Fruit fly (Drosophila melanogaster) whole organism, prepupa: Measurements from ENCODE around the gene CG17029.

Experiments
- Blimp-1 ChIP-seq: fragments of 200-800 bp; sonication (Bioruptor generic); optimal IDR thresholded peaks from 3 replicates; lab custom pipeline; 2017; ENCODE audit warnings: missing biosample characterization, missing genetic modification characterization, mild to moderate bottlenecking, moderate library complexity, missing genetic modification reagents
- CG10669 ChIP-seq: fragments of 200-800 bp; sonication (Bioruptor generic); optimal IDR thresholded peaks from 3 replicates; lab custom pipeline; 2018; ENCODE audit warnings: missing biosample characterization, mild to moderate bottlenecking, missing genetic modification characterization, moderate library complexity
- CG11294 ChIP-seq: fragments of 200-800 bp; sonication (Bioruptor generic); IDR thresholded peaks from 2 replicates; pipeline ENCODE4 v1.3.6; 2022; ENCODE audit warnings: missing biosample characterization, missing genetic modification characterization
- CG11762 ChIP-seq: fragments of 200-800 bp; sonication (Bioruptor generic); optimal IDR thresholded peaks from 3 replicates; lab custom pipeline; 2016; ENCODE audit warnings: missing biosample characterization, missing genetic modification characterization; ENCODE audit not compliant: insufficient read depth
- CG15336 ChIP-seq: fragments of 200-800 bp; sonication (Bioruptor generic); IDR thresholded peaks from 2 replicates; pipeline ENCODE4 v1.3.6; 2022; ENCODE audit warnings: missing biosample characterization, missing genetic modification characterization
- CG16779 ChIP-seq: fragments of 200-800 bp; sonication (Bioruptor generic); optimal IDR thresholded peaks from 3 replicates; lab custom pipeline; 2017; ENCODE audit warnings: missing biosample characterization, mild to moderate bottlenecking, missing genetic modification characterization
- CG3032 ChIP-seq: fragments of 200-800 bp; optimal IDR thresholded peaks from 2 replicates; lab custom pipeline; 2019; ENCODE audit warnings: missing biosample characterization, mild to moderate bottlenecking, missing genetic modification characterization, moderate library complexity
- CG31627 ChIP-seq: fragments of 200-800 bp; sonication (Bioruptor generic); optimal IDR thresholded peaks from 3 replicates; lab custom pipeline; 2016; ENCODE audit warnings: missing biosample characterization, missing genetic modification characterization
- CG32006 ChIP-seq: fragments of 200-800 bp; sonication (Bioruptor generic); optimal IDR thresholded peaks from 3 replicates; lab custom pipeline; 2017; ENCODE audit warnings: missing biosample characterization, mild to moderate bottlenecking, missing genetic modification characterization
- CG34406 ChIP-seq: fragments of 200-800 bp; sonication (Bioruptor generic); optimal IDR thresholded peaks from 3 replicates; lab custom pipeline; 2016; ENCODE audit warnings: missing biosample characterization, missing genetic modification characterization
- CG3919 ChIP-seq: fragments of 200-800 bp; sonication (Bioruptor generic); optimal IDR thresholded peaks from 3 replicates; lab custom pipeline; 2016; ENCODE audit warnings: missing biosample characterization, missing genetic modification characterization
- CG4318 ChIP-seq: fragments of 200-800 bp; sonication (Bioruptor generic); optimal IDR thresholded peaks from 3 replicates; lab custom pipeline; 2017; ENCODE audit warnings: missing biosample characterization, mild to moderate bottlenecking, missing genetic modification characterization
- CG6163 ChIP-seq: fragments of 200-800 bp; sonication (Bioruptor generic); IDR thresholded peaks from 3 replicates; pipeline ENCODE4 v1.3.6; 2022; ENCODE audit warnings: missing biosample characterization, missing genetic modification characterization
- CG6276 ChIP-seq: fragments of 200-800 bp; sonication (Bioruptor generic); optimal IDR thresholded peaks from 2 replicates; lab custom pipeline; 2017; ENCODE audit warnings: missing biosample characterization, mild to moderate bottlenecking, missing genetic modification characterization
- CG6808 ChIP-seq: fragments of 200-800 bp; sonication (Bioruptor generic); optimal IDR thresholded peaks from 3 replicates; lab custom pipeline; 2017; ENCODE audit warnings: missing biosample characterization, missing genetic modification characterization, mild to moderate bottlenecking, moderate library complexity, missing genetic modification reagents
- CG6854 ChIP-seq: fragments of 200-800 bp; sonication (Bioruptor generic); optimal IDR thresholded peaks from 2 replicates; lab custom pipeline; 2017; ENCODE audit warnings: missing biosample characterization, mild to moderate bottlenecking, missing genetic modification characterization
- CG7368 ChIP-seq: fragments of 200-800 bp; sonication (Bioruptor generic); optimal IDR thresholded peaks from 3 replicates; lab custom pipeline; 2016; ENCODE audit warnings: missing biosample characterization, missing genetic modification characterization
- CG8632 ChIP-seq: fragments of 200-800 bp; sonication (Bioruptor generic); optimal IDR thresholded peaks from 3 replicates; lab custom pipeline; 2016; ENCODE audit warnings: missing biosample characterization, missing genetic modification characterization
- CG9139 ChIP-seq: fragments of 200-800 bp; sonication (Bioruptor generic); optimal IDR thresholded peaks from 3 replicates; lab custom pipeline; 2017; ENCODE audit warnings: missing biosample characterization, mild to moderate bottlenecking, missing genetic modification characterization
- Eip75B ChIP-seq: fragments of 200-800 bp; sonication (Bioruptor generic); optimal IDR thresholded peaks from 3 replicates; lab custom pipeline; 2016; ENCODE audit warnings: missing biosample characterization, missing genetic modification characterization
- Ets21C ChIP-seq: fragments of 200-800 bp; sonication (Bioruptor generic); optimal IDR thresholded peaks from 3 replicates; lab custom pipeline; 2016; ENCODE audit warnings: missing biosample characterization, missing genetic modification characterization
- Ets96B ChIP-seq: fragments of 200-800 bp; optimal IDR thresholded peaks from 2 replicates; lab custom pipeline; 2019; ENCODE audit warnings: missing biosample characterization, mild to moderate bottlenecking, missing genetic modification characterization, moderate library complexity
- Hr38 ChIP-seq: sonication (Bioruptor generic); optimal IDR thresholded peaks from 2 replicates; lab custom pipeline; 2016; ENCODE audit warnings: missing biosample characterization, missing genetic modification characterization
- Lpt ChIP-seq: fragments of 200-800 bp; sonication (Bioruptor generic); optimal IDR thresholded peaks from 3 replicates; lab custom pipeline; 2016; ENCODE audit warnings: missing biosample characterization, missing genetic modification characterization
- OdsH ChIP-seq: fragments of 200-800 bp; sonication (Bioruptor generic); optimal IDR thresholded peaks from 3 replicates; lab custom pipeline; 2016; ENCODE audit warnings: missing biosample characterization, missing genetic modification characterization
- Smox ChIP-seq: fragments of 200-800 bp; sonication (Bioruptor generic); optimal IDR thresholded peaks from 3 replicates; lab custom pipeline; 2016; ENCODE audit warnings: missing biosample characterization, missing genetic modification characterization
- Sox14 ChIP-seq: fragments of 200-800 bp; sonication (Bioruptor generic); optimal IDR thresholded peaks from 3 replicates; lab custom pipeline; 2016; ENCODE audit warnings: missing biosample characterization, missing genetic modification characterization
- Sox15 ChIP-seq: fragments of 200-800 bp; sonication (Bioruptor generic); optimal IDR thresholded peaks from 3 replicates; lab custom pipeline; 2016; ENCODE audit warnings: missing biosample characterization, missing genetic modification characterization
- achi ChIP-seq: fragments of 200-800 bp; sonication (Bioruptor generic); optimal IDR thresholded peaks from 3 replicates; lab custom pipeline; 2016; ENCODE audit warnings: missing biosample characterization, missing genetic modification characterization
- acj6 ChIP-seq: fragments of 200-800 bp; sonication (Bioruptor generic); optimal IDR thresholded peaks from 3 replicates; lab custom pipeline; 2016; ENCODE audit warnings: missing biosample characterization, missing genetic modification characterization
- cyc ChIP-seq: fragments of 200-800 bp; sonication (Bioruptor generic); optimal IDR thresholded peaks from 3 replicates; lab custom pipeline; 2016; ENCODE audit warnings: missing biosample characterization, missing genetic modification characterization
- dac ChIP-seq: fragments of 200-800 bp; sonication (Bioruptor generic); optimal IDR thresholded peaks from 2 replicates; lab custom pipeline; 2017; ENCODE audit warnings: missing biosample characterization, mild to moderate bottlenecking, missing genetic modification characterization
- eg ChIP-seq: fragments of 200-800 bp; sonication (Bioruptor generic); IDR thresholded peaks from 3 replicates; pipeline ENCODE4 v1.3.6; 2022; ENCODE audit warnings: missing biosample characterization, missing genetic modification characterization
- esn ChIP-seq: fragments of 200-800 bp; sonication (Bioruptor generic); optimal IDR thresholded peaks from 2 replicates; lab custom pipeline; 2016; ENCODE audit warnings: missing biosample characterization, mild to moderate bottlenecking, missing genetic modification characterization, moderate library complexity
- fd59A ChIP-seq: fragments of 200-800 bp; sonication (Bioruptor generic); optimal IDR thresholded peaks from 2 replicates; lab custom pipeline; 2017; ENCODE audit warnings: missing biosample characterization, mild to moderate bottlenecking, missing genetic modification characterization, missing genetic modification reagents
- fkh ChIP-seq: fragments of 200-800 bp; sonication (Bioruptor generic); optimal IDR thresholded peaks from 3 replicates; lab custom pipeline; 2017; ENCODE audit warnings: missing biosample characterization, mild to moderate bottlenecking, missing genetic modification characterization, moderate library complexity
- lz ChIP-seq: fragments of 200-800 bp; sonication (Bioruptor generic); optimal IDR thresholded peaks from 3 replicates; lab custom pipeline; 2016; ENCODE audit warnings: missing biosample characterization, missing genetic modification characterization
- net ChIP-seq: fragments of 200-800 bp; sonication (Bioruptor generic); optimal IDR thresholded peaks from 3 replicates; lab custom pipeline; 2016; ENCODE audit warnings: missing biosample characterization, missing genetic modification characterization
- salr ChIP-seq, 2 experiments: fragments of 200-800 bp; sonication (Bioruptor generic); optimal IDR thresholded peaks; 3 replicates each; lab custom pipeline; 2016 to 2018; ENCODE audit warnings: missing biosample characterization in 2 of 2, missing genetic modification characterization in 2 of 2, mild to moderate bottlenecking in 1 of 2
- ss ChIP-seq, 2 experiments: fragments of 200-800 bp; sonication (Bioruptor generic); optimal IDR thresholded peaks; 2 replicates in 1 of 2; 3 replicates in 1 of 2; lab custom pipeline; 2017 to 2018; ENCODE audit warnings: mild to moderate bottlenecking in 2 of 2, missing biosample characterization in 2 of 2, missing genetic modification characterization in 2 of 2, moderate library complexity in 1 of 2
- svp ChIP-seq: fragments of 200-800 bp; sonication (Bioruptor generic); peaks from one replicate; lab custom pipeline; 2016; ENCODE audit warnings: missing biosample characterization, missing genetic modification characterization
- topi ChIP-seq: fragments of 200-800 bp; sonication (Bioruptor generic); optimal IDR thresholded peaks from 3 replicates; lab custom pipeline; 2016; ENCODE audit warnings: missing biosample characterization, missing genetic modification characterization
- vri ChIP-seq: fragments of 200-800 bp; sonication (Bioruptor generic); optimal IDR thresholded peaks from 3 replicates; lab custom pipeline; 2016; ENCODE audit warnings: missing biosample characterization, mild to moderate bottlenecking, missing genetic modification characterization

CG17029 gene

DNA sequence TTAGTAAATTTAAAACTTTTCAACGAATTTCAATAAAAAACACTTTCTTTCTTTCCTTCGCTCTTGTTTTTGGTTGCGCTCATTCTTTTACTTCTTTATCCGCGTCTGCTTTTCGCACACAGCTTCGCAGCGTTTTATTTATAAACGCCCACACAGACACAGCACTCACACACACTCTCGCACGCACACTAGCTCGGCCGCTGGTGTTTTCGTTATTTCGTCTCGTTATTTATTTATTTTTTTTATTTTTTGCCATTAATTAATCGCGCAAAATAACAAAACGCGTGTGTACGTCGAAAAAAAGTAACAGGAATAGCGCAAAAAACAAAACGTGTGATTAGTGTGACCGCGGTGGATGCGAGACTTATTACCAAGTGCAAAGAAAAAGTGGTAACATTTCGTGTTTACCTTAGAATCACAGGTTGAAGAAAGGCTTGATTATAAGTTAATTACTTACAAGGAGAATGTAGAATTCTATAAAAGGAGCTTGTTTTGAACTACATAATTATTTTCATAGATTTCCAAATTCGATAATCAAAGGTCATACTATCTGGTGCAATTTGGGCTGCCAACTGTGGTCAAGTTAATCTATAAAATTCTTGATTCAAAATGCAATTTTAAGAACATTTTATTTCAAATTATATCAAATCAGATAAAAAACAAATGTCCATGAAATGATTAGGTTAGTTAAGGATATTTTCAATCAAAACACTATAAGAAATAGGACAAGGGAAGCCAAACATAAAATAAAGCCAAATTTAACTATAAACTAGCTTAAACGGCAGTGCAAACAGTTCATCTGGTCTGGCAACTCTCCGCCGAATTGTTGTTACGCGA, 27.9 kb downstream of the CG17029 start, which contains the start of the genes hzg and mRpS31 (continued):
- TF ChIP-seq Blimp-1 (GFP tag; lab: Kevin White, UChicago) (peak; percentile 28), Lpt (GFP tag; lab: Kevin White, UChicago) (no peak), dac (peak; percentile 37), eg (GFP tag; lab: Robert Waterston, UW) (peak; percentile 83), Ets96B (tag; lab: Kevin White, UChicago) (peak; percentile 36), achi (peak; percentile 36), CG16779 (peak; percentile 93), fd59A (GFP tag; lab: Kevin White, UChicago) (peak; percentile 2), OdsH (peak; percentile 16), CG4318 (GFP tag; lab: Kevin White, UChicago) (no peak), CG3032 (tag; lab: Kevin White, UChicago) (peak; percentile 43), CG10669 (GFP tag; lab: Kevin White, UChicago) (peak; percentile 53), vri (GFP tag; lab: Kevin White, UChicago) (peak; percentile 70), CG6808 (peak; percentile 75), CG6854 (GFP tag; lab: Kevin White, UChicago) (peak; percentile 58), Hr38 (GFP tag; lab: Kevin White, UChicago) (no peak), CG9139 (GFP tag; lab: Kevin White, UChicago) (peak; percentile 75)

DNA sequence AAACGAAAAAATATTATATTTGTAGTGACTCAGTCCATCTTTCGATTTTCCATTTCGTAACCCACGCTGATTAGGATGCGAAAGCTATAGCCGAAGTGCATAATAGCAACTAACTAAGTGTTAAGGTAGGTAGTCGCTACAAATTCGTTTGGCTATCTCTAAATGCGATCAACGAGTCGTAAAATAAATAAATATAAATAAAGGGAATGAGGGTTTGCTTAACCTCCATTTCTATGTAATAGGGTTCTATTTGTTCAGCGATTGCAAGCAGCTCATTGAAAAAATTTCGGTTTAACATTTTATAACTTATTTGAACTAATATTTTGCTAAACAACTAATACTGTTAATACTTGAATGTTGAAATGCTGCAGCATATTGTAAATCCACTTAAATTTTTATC, 33.5 kb downstream of the CG17029 start:
- no peak for TF ChIP-seq CG3919 (GFP tag; lab: Kevin White, UChicago)
- TF ChIP-seq fkh (GFP tag; lab: Kevin White, UChicago) = peak; percentile 11
- no peak for TF ChIP-seq CG34406 (GFP tag; lab: Kevin White, UChicago)
- TF ChIP-seq CG11762 (GFP tag; lab: Kevin White, UChicago) = no peak
- no peak for TF ChIP-seq acj6 (GFP tag; lab: Kevin White, UChicago)
- TF ChIP-seq, all 60 proteins: peak for 1

DNA sequence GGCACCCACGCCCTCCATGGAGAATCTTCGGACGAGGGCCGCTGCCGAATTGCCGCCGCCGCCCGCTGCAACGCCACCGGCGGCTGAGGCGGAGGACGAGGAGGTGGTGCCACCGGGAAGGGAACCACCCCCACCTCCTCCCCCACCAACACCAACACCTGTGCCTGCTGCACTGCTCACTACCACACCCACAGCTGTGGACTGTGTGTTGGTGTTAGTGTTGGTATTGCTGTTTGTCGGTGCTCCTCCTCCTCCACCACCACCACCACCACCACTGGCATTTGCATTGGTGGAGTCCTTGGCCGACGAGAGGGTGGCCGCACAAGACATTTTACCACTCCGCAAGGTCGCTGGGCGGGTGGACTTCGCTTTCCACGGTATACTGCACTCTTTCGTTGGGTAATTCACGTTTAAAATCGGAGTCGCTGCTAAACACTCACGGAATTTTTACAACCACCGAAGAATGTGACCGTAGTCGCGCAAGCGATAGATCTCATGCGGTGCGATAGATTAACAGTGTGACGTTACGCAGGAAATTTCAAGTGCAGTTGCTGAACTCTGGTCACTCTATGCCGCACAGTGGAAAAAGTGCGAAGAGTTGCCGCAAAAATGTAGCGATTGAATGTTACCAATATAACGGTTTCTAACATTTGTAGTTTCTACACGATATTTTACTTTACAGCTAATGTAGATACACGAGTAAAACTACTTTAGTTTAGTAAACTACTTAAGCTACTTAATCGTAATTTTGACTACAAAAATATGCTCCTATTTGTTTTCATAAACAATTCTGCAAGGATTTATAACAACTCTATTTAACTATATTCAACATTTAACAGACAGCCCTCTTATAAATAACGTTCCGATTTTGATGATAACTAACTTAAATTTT, 34.9 kb downstream of the CG17029 start, which contains the start of gene mib1:
mib1 (minus strand) TSS at position 494 of the 892 bp plus-strand sequence.
- TF ChIP-seq OdsH = no peak
- TF ChIP-seq topi (GFP tag; lab: Kevin White, UChicago) = no peak
- TF ChIP-seq Hr38 (GFP tag; lab: Kevin White, UChicago) = no peak
- TF ChIP-seq CG6854 (GFP tag; lab: Kevin White, UChicago) = peak; percentile 67
- peak; percentile 19 for TF ChIP-seq CG6276
- no peak for TF ChIP-seq CG11762 (GFP tag; lab: Kevin White, UChicago)
- TF ChIP-seq fd59A (GFP tag; lab: Kevin White, UChicago) = peak; percentile 4
- peak; percentile 24 for TF ChIP-seq CG32006 (GFP tag; lab: Kevin White, UChicago)
- no peak for TF ChIP-seq esn (GFP tag; lab: Kevin White, UChicago)
- peak; percentile 41 for TF ChIP-seq cyc
- peak; percentile 75 for TF ChIP-seq svp (GFP tag; lab: Kevin White, UChicago)
- no peak for TF ChIP-seq CG31627
- no peak for TF ChIP-seq Eip75B
- 0 out of 2 replicates have a peak, but pooled peaks have one; percentile 19 for TF ChIP-seq CG15336 (GFP tag; lab: Robert Waterston, UW)
- peak; percentile 44 for TF ChIP-seq CG7368 (GFP tag; lab: Kevin White, UChicago)
- TF ChIP-seq Ets21C (GFP tag; lab: Kevin White, UChicago) = no peak
- no peak for TF ChIP-seq Smox (GFP tag; lab: Kevin White, UChicago)
- no peak for TF ChIP-seq salr (GFP tag; optimal IDR thresholded peaks at IDR 0.05; lab: Kevin White, UChicago)
- TF ChIP-seq Sox14 (GFP tag; lab: Kevin White, UChicago) = no peak
- TF ChIP-seq vri (GFP tag; lab: Kevin White, UChicago) = no peak
- peak; percentile 24 for TF ChIP-seq fkh (GFP tag; lab: Kevin White, UChicago)
- no peak for TF ChIP-seq lz (GFP tag; lab: Kevin White, UChicago)
- no peak for TF ChIP-seq Sox15 (GFP tag; lab: Kevin White, UChicago)
- TF ChIP-seq net = peak; percentile 34
- no peak; the same call in 1 of the 2 replicates for TF ChIP-seq CG11294 (GFP tag; lab: Robert Waterston, UW)
- peak; percentile 66 to 81 for TF ChIP-seq ss (GFP tag; optimal IDR thresholded peaks at IDR 0.05; lab: Kevin White, UChicago)
- TF ChIP-seq CG8632 (GFP tag; lab: Kevin White, UChicago) = no peak
- TF ChIP-seq CG6163 = peak; percentile 48
- TF ChIP-seq Lpt (GFP tag; lab: Kevin White, UChicago) = peak; percentile 32
- TF ChIP-seq acj6 (GFP tag; lab: Kevin White, UChicago) = peak; percentile 5
